Worm (Caenorhabditis elegans) whole organism, L4 larva: ENCODE measurements around the gene H35N09.2.

ENCODE experiments used
- F37D6.2 ChIP-seq: sonication (generic microtip); optimal IDR thresholded peaks from 2 replicates; lab custom pipeline; 2016; ENCODE audit warnings: mild to moderate bottlenecking, missing genetic modification characterization, missing compliant biosample characterization
- jun-1 ChIP-seq: fragments of 150-350 bp; optimal IDR thresholded peaks from 2 replicates; lab custom pipeline; 2014; ENCODE audit warnings: missing biosample characterization, missing genetic modification reagents, missing genetic modification characterization
- lin-15B ChIP-seq: fragments of 150-350 bp; sonication (generic microtip); optimal IDR thresholded peaks from 3 replicates; lab custom pipeline; 2014; ENCODE audit warnings: missing biosample characterization, missing genetic modification characterization
- mep-1 ChIP-seq: fragments of 150-350 bp; sonication (generic microtip); optimal IDR thresholded peaks from 3 replicates; lab custom pipeline; 2014; ENCODE audit warnings: missing biosample characterization, missing genetic modification characterization
- nhr-237 ChIP-seq: sonication (generic microtip); optimal IDR thresholded peaks from 2 replicates; lab custom pipeline; 2017; ENCODE audit warnings: missing biosample characterization, missing genetic modification characterization
- nhr-25 ChIP-seq: sonication (generic microtip); optimal IDR thresholded peaks from 2 replicates; lab custom pipeline; 2017; ENCODE audit warnings: missing genetic modification characterization, mild to moderate bottlenecking, missing compliant biosample characterization, antibody characterized with exemption, moderate library complexity, borderline replicate concordance; ENCODE audit not compliant: insufficient read depth
- nhr-6 ChIP-seq: fragments of 150-350 bp; optimal IDR thresholded peaks from 2 replicates; lab custom pipeline; 2014; ENCODE audit warnings: missing biosample characterization, missing genetic modification characterization
- nhr-76 ChIP-seq: fragments of 150-350 bp; optimal IDR thresholded peaks from 2 replicates; lab custom pipeline; 2014; ENCODE audit warnings: missing biosample characterization, missing genetic modification characterization
- snpc-4 ChIP-seq: fragments of 150-350 bp; optimal IDR thresholded peaks from 2 replicates; lab custom pipeline; 2014; ENCODE audit warnings: missing biosample characterization, missing genetic modification characterization
- zag-1 ChIP-seq: fragments of 150-350 bp; optimal IDR thresholded peaks from 2 replicates; lab custom pipeline; 2014; ENCODE audit warnings: missing biosample characterization, missing genetic modification characterization

DNA sequence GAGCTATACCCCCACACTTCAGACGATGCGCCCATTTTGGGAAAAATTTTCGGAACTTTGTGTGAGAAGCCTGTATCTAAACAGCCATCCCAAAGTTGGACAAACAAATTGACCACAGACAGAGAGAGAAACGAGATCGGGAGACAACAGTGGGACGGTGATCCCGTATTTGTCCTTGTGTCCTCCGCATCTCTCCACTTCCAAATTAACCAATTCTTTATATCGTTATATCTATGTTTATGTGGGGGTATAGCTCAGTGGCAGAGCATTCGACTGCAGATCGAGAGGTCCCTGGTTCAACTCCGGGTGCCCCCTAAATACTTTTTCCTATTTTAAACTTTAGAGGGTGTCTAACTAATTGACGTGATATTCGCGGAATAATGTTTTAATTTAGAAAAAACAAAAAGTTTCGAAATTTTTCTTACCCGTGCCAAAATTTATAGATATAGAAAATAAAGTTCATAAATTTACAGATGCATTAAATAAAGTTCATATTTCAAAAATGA lies 33.9 kb upstream of the H35N09.2 start:
- TF ChIP-seq snpc-4: no peak
- TF ChIP-seq nhr-25 (tag; lab: Kevin White, UChicago): no peak
- TF ChIP-seq jun-1 (tag; lab: Kevin White, UChicago): no peak
- TF ChIP-seq nhr-76 (tag; lab: Kevin White, UChicago): no peak
- TF ChIP-seq mep-1 (tag; lab: Kevin White, UChicago): no peak
- no peak for TF ChIP-seq nhr-237 (tag; lab: Kevin White, UChicago)
- TF ChIP-seq F37D6.2 (tag; lab: Kevin White, UChicago): no peak
- no peak for TF ChIP-seq nhr-6 (tag; lab: Kevin White, UChicago)
- no peak for TF ChIP-seq lin-15B (tag; lab: Kevin White, UChicago)
- no peak for TF ChIP-seq zag-1 (tag; lab: Kevin White, UChicago)
